Fruit fly (Drosophila melanogaster): ENCODE measurements around the gene pum.

Gene pum

DNA sequence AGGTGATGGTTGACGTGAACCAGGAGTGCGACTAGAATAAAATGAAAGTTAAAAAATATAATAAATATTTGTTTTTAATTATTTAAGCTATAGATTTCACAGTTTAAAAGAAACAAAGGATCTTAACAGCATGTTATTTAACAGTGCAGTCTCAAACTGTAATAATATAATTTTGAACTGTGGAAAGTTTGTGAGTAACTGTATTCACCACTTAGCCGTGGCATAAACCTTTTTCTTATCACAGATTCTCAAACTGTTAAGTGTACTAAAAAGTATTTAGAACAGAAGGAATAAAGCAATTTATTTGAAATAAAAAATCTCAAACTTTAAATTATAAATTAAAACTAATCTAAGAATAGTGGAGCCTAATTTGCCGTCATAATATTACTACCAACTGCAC, 23.2 kb downstream of the pum start (continued):
- TF ChIP-seq CG4707 (GFP tag; optimal IDR thresholded peaks at IDR 0.05) (no peak), CG6689 (GFP tag; IDR thresholded peaks at IDR 0.05) (no peak), Mrtf (GFP tag; IDR thresholded peaks at IDR 0.05) (no peak), her (GFP tag; optimal IDR thresholded peaks at IDR 0.05) (no peak), CG11696 (GFP tag; IDR thresholded peaks at IDR 0.05) (no peak), CG9876 (GFP tag; optimal IDR thresholded peaks at IDR 0.05) (no peak), Dbx (GFP tag; IDR thresholded peaks at IDR 0.05) (no peak), wdn (GFP tag; IDR thresholded peaks at IDR 0.05) (no peak), vvl (GFP tag; IDR thresholded peaks at IDR 0.05) (no peak), CG4424 (GFP tag; optimal IDR thresholded peaks at IDR 0.05) (no peak), CG12659 (GFP tag; optimal IDR thresholded peaks at IDR 0.05) (no peak), ara (GFP tag; IDR thresholded peaks at IDR 0.05) (no peak), crol (GFP tag; IDR thresholded peaks at IDR 0.05) (no peak), CG6683 (GFP tag; optimal IDR thresholded peaks at IDR 0.05) (no peak), CG10431 (GFP tag; optimal IDR thresholded peaks at IDR 0.05) (no peak), BEAF-32 (GFP tag; optimal IDR thresholded peaks at IDR 0.05) (no peak), crp (GFP tag; optimal IDR thresholded peaks at IDR 0.05) (no peak), ap (GFP tag; IDR thresholded peaks at IDR 0.05) (no peak), Scr (GFP tag; IDR thresholded peaks at IDR 0.05; ENCODE audit: partially characterized antibody) (peak; percentile 38; the same call in 1 of the 2 replicates), CG3838 (GFP tag; optimal IDR thresholded peaks at IDR 0.05) (no peak), hb (GFP tag; IDR thresholded peaks at IDR 0.05; ENCODE audit: partially characterized antibody) (no peak), ash1 (GFP tag; optimal IDR thresholded peaks at IDR 0.05) (no peak), CG11456 (GFP tag; IDR thresholded peaks at IDR 0.05) (no peak), CG12391 (tag; optimal IDR thresholded peaks at IDR 0.05) (peak; percentile 33), gcm2 (GFP tag; optimal IDR thresholded peaks at IDR 0.05) (no peak), pum (GFP tag; optimal IDR thresholded peaks at IDR 0.05) (no peak), Sox102F (GFP tag; optimal IDR thresholded peaks at IDR 0.05) (peak; percentile 9), Six4 (GFP tag; optimal IDR thresholded peaks at IDR 0.05) (no peak), Gsc (GFP tag; IDR thresholded peaks at IDR 0.05) (no peak), CG32767 (GFP tag; IDR thresholded peaks at IDR 0.05) (no peak), zf30C (GFP tag; optimal IDR thresholded peaks at IDR 0.05) (no peak), NFAT (GFP tag; IDR thresholded peaks at IDR 0.05) (no peak), Lim3 (GFP tag; IDR thresholded peaks at IDR 0.05) (no peak), E2f2 (GFP tag; IDR thresholded peaks at IDR 0.05) (no peak), zen (tag; optimal IDR thresholded peaks at IDR 0.05) (peak; percentile 25), CG32772 (GFP tag; IDR thresholded peaks at IDR 0.05) (no peak), gce (GFP tag; IDR thresholded peaks at IDR 0.05) (no peak), CG16815 (GFP tag; optimal IDR thresholded peaks at IDR 0.05) (no peak), Rfx (GFP tag; IDR thresholded peaks at IDR 0.05) (no peak), az2 (GFP tag; optimal IDR thresholded peaks at IDR 0.05) (no peak), caup (GFP tag; optimal IDR thresholded peaks at IDR 0.05; ENCODE audit: severe bottlenecking) (no peak), HmgZ (tag; optimal IDR thresholded peaks at IDR 0.05) (peak; percentile 2), D19B (GFP tag; optimal IDR thresholded peaks at IDR 0.05) (no peak), CG13296 (GFP tag; optimal IDR thresholded peaks at IDR 0.05) (no peak), CG8281 (tag; optimal IDR thresholded peaks at IDR 0.05) (no peak), CG1233 (GFP tag; optimal IDR thresholded peaks at IDR 0.05) (no peak), Fer1 (GFP tag; optimal IDR thresholded peaks at IDR 0.05) (no peak), eyg (GFP tag; optimal IDR thresholded peaks at IDR 0.05) (no peak), pfk (GFP tag; optimal IDR thresholded peaks at IDR 0.05) (no peak), CG6765 (GFP tag; optimal IDR thresholded peaks at IDR 0.05) (no peak), CG3407 (GFP tag; optimal IDR thresholded peaks at IDR 0.05) (no peak), CG13424 (tag; optimal IDR thresholded peaks at IDR 0.05) (no peak)
